Fruit fly (Drosophila melanogaster): ENCODE results near the gene dpr19.

dm6 chr2L:10381890-10382450, 6.0 kb downstream of the dpr19 start, which contains the start of gene CG5096:
- no peak for TF ChIP-seq EcR (GFP tag; optimal IDR thresholded peaks at IDR 0.05)
- TF ChIP-seq Ets98B (GFP tag; IDR thresholded peaks at IDR 0.05): peak; percentile 37
